Fruit fly (Drosophila melanogaster) whole organism, embryonic: ENCODE results near the gene CG16957.

Experiments
- ATbp ChIP-seq: fragments of 200-800 bp; sonication (Bioruptor generic); optimal IDR thresholded peaks from 2 replicates; lab custom pipeline; 2017; ENCODE audit warnings: missing biosample characterization, mild to moderate bottlenecking, missing genetic modification characterization, missing genetic modification reagents
- CG10209 ChIP-seq: fragments of 200-800 bp; sonication (Bioruptor generic); optimal IDR thresholded peaks from 3 replicates; lab custom pipeline; 2017; ENCODE audit warnings: missing biosample characterization, mild to moderate bottlenecking, missing genetic modification characterization, missing genetic modification reagents
- CG1024 ChIP-seq: fragments of 200-800 bp; sonication (Bioruptor generic); IDR thresholded peaks from 2 replicates; pipeline ENCODE4 v1.3.6; 2022; ENCODE audit warnings: missing biosample characterization, missing genetic modification characterization
- CG11696 ChIP-seq: fragments of 200-800 bp; sonication (Bioruptor generic); IDR thresholded peaks from 2 replicates; pipeline ENCODE4 v1.3.6; 2022; ENCODE audit warnings: missing biosample characterization, missing genetic modification characterization
- CG12769 ChIP-seq: fragments of 200-800 bp; sonication (Bioruptor generic); optimal IDR thresholded peaks from 2 replicates; lab custom pipeline; 2019; ENCODE audit warnings: missing biosample characterization, mild to moderate bottlenecking, missing genetic modification characterization, moderate library complexity
- CG16815 ChIP-seq: fragments of 200-800 bp; sonication (Bioruptor generic); optimal IDR thresholded peaks from 3 replicates; lab custom pipeline; 2017; ENCODE audit warnings: missing biosample characterization, mild to moderate bottlenecking, missing genetic modification characterization
- CG17186 ChIP-seq: fragments of 200-800 bp; sonication (Bioruptor generic); optimal IDR thresholded peaks from 3 replicates; lab custom pipeline; 2017; ENCODE audit warnings: missing biosample characterization, missing genetic modification reagents, missing genetic modification characterization
- CG17912 ChIP-seq: fragments of 200-800 bp; sonication (Bioruptor generic); optimal IDR thresholded peaks from 2 replicates; lab custom pipeline; 2018; ENCODE audit warnings: missing biosample characterization, mild to moderate bottlenecking, missing genetic modification characterization
- CG1832 ChIP-seq: fragments of 200-800 bp; sonication (Bioruptor generic); optimal IDR thresholded peaks from 2 replicates; lab custom pipeline; 2017; ENCODE audit warnings: missing biosample characterization, mild to moderate bottlenecking, missing genetic modification characterization, inconsistent platforms
- CG18476 ChIP-seq: fragments of 200-800 bp; sonication (Bioruptor generic); optimal IDR thresholded peaks from 2 replicates; lab custom pipeline; 2016; ENCODE audit warnings: missing biosample characterization, mild to moderate bottlenecking, missing genetic modification characterization
- CG4854 ChIP-seq: fragments of 200-800 bp; sonication (Bioruptor generic); optimal IDR thresholded peaks from 2 replicates; lab custom pipeline; 2016; ENCODE audit warnings: missing biosample characterization, missing genetic modification characterization, inconsistent platforms
- CG6689 ChIP-seq: fragments of 200-800 bp; sonication (Bioruptor generic); IDR thresholded peaks from 2 replicates; pipeline ENCODE4 v1.3.6; 2022; ENCODE audit warnings: missing biosample characterization, missing genetic modification characterization
- CG6813 ChIP-seq: fragments of 200-800 bp; sonication (Bioruptor generic); optimal IDR thresholded peaks from 2 replicates; lab custom pipeline; 2017; ENCODE audit warnings: missing biosample characterization, missing genetic modification characterization, mild to moderate bottlenecking, moderate library complexity, missing genetic modification reagents
- CG7372 ChIP-seq: fragments of 200-800 bp; sonication (Bioruptor generic); IDR thresholded peaks from 2 replicates; pipeline ENCODE4 v1.3.6; 2022; ENCODE audit warnings: missing biosample characterization, missing genetic modification characterization
- CG7839 ChIP-seq: fragments of 200-800 bp; sonication (Bioruptor generic); optimal IDR thresholded peaks from 3 replicates; lab custom pipeline; 2018; ENCODE audit warnings: missing biosample characterization, mild to moderate bottlenecking, missing genetic modification characterization, moderate library complexity
- CG7928 ChIP-seq: fragments of 200-800 bp; sonication (Bioruptor generic); optimal IDR thresholded peaks from 2 replicates; lab custom pipeline; 2017; ENCODE audit warnings: missing biosample characterization, mild to moderate bottlenecking, missing genetic modification characterization
- CG9437 ChIP-seq: fragments of 200-800 bp; sonication (Bioruptor generic); optimal IDR thresholded peaks from 2 replicates; lab custom pipeline; 2018; ENCODE audit warnings: missing biosample characterization, mild to moderate bottlenecking, missing genetic modification characterization
- CG9932 ChIP-seq: fragments of 200-800 bp; sonication (Bioruptor generic); IDR thresholded peaks from 2 replicates; pipeline ENCODE4 v1.3.6; 2022; ENCODE audit warnings: missing biosample characterization, missing genetic modification characterization
- Chrac-16 ChIP-seq: fragments of 200-800 bp; sonication (Bioruptor generic); optimal IDR thresholded peaks from 3 replicates; lab custom pipeline; 2016; ENCODE audit warnings: missing biosample characterization, missing genetic modification characterization
- Dref ChIP-seq: fragments of 200-800 bp; sonication (Bioruptor generic); IDR thresholded peaks from 2 replicates; pipeline ENCODE4 v1.3.6; 2022; ENCODE audit warnings: missing biosample characterization, missing genetic modification characterization
- HLH3B ChIP-seq: fragments of 200-800 bp; sonication (Bioruptor generic); IDR thresholded peaks from 2 replicates; pipeline ENCODE4 v1.3.6; 2022; ENCODE audit warnings: missing biosample characterization, missing genetic modification characterization
- HmgZ ChIP-seq: fragments of 200-800 bp; sonication (Bioruptor generic); optimal IDR thresholded peaks from 2 replicates; lab custom pipeline; 2018; ENCODE audit warnings: missing biosample characterization, mild to moderate bottlenecking, missing genetic modification characterization
- Hr39 ChIP-seq: fragments of >200 bp; optimal IDR thresholded peaks from 2 replicates; lab custom pipeline; 2017
- Mes4 ChIP-seq: fragments of 200-800 bp; sonication (Bioruptor generic); optimal IDR thresholded peaks from 2 replicates; lab custom pipeline; 2016; ENCODE audit warnings: missing biosample characterization, missing genetic modification characterization
- Neu2 ChIP-seq: fragments of 200-800 bp; sonication (Bioruptor generic); optimal IDR thresholded peaks from 3 replicates; lab custom pipeline; 2016; ENCODE audit warnings: missing biosample characterization, missing genetic modification characterization, borderline replicate concordance
- PHDP ChIP-seq: fragments of 200-800 bp; sonication (Bioruptor generic); optimal IDR thresholded peaks from 3 replicates; lab custom pipeline; 2018; ENCODE audit warnings: missing biosample characterization, mild to moderate bottlenecking, missing genetic modification characterization, moderate library complexity
- Sox100B ChIP-seq: fragments of 200-800 bp; sonication (Bioruptor generic); optimal IDR thresholded peaks from 3 replicates; lab custom pipeline; 2018; ENCODE audit warnings: missing biosample characterization, mild to moderate bottlenecking, missing genetic modification characterization
- Sry-β ChIP-seq: fragments of 200-800 bp; sonication (Bioruptor generic); optimal IDR thresholded peaks from 2 replicates; lab custom pipeline; 2018; ENCODE audit warnings: missing biosample characterization, mild to moderate bottlenecking, missing genetic modification characterization, moderate library complexity
- Ssrp ChIP-seq: fragments of 200-800 bp; sonication (Bioruptor generic); optimal IDR thresholded peaks from 2 replicates; lab custom pipeline; 2018; ENCODE audit warnings: missing biosample characterization, mild to moderate bottlenecking, missing genetic modification characterization, moderate library complexity
- ap ChIP-seq: fragments of 200-800 bp; sonication (Bioruptor generic); IDR thresholded peaks from 2 replicates; pipeline ENCODE4 v1.3.6; 2022; ENCODE audit warnings: missing biosample characterization, missing genetic modification characterization
- cato ChIP-seq: fragments of 200-800 bp; sonication (Bioruptor generic); optimal IDR thresholded peaks from 2 replicates; lab custom pipeline; 2016; ENCODE audit warnings: missing biosample characterization, missing genetic modification characterization, borderline replicate concordance
- caup ChIP-seq: fragments of 200-800 bp; sonication (Bioruptor generic); optimal IDR thresholded peaks from 3 replicates; lab custom pipeline; 2017; ENCODE audit warnings: missing biosample characterization, mild to moderate bottlenecking, missing genetic modification characterization, moderate library complexity; ENCODE audit not compliant: severe bottlenecking
- chif ChIP-seq, 2 experiments: fragments of 200-800 bp; sonication (Bioruptor generic); optimal IDR thresholded peaks; 3 replicates each; lab custom pipeline; 2016; ENCODE audit warnings: missing biosample characterization in 2 of 2, missing genetic modification characterization in 2 of 2
- dmrt11E ChIP-seq: fragments of 200-800 bp; sonication (Bioruptor generic); optimal IDR thresholded peaks from 3 replicates; lab custom pipeline; 2018; ENCODE audit warnings: missing biosample characterization, mild to moderate bottlenecking, missing genetic modification characterization, moderate library complexity
- esg ChIP-seq: fragments of 200-800 bp; sonication (Bioruptor generic); conservative IDR thresholded peaks from 2 replicates; pipeline ENCODE4 v1.3.6; 2022; ENCODE audit warnings: missing biosample characterization, missing genetic modification characterization
- hbn ChIP-seq: fragments of 200-800 bp; sonication (Bioruptor generic); IDR thresholded peaks from 2 replicates; pipeline ENCODE4 v1.3.6; 2022; ENCODE audit warnings: missing biosample characterization, missing genetic modification characterization; ENCODE audit not compliant: partially characterized antibody
- hth ChIP-seq: fragments of >200 bp; optimal IDR thresholded peaks from 2 replicates; lab custom pipeline; 2017; ENCODE audit warnings: inconsistent platforms
- insv ChIP-seq, 2 experiments: fragments of 200-800 bp; sonication (Bioruptor generic); optimal IDR thresholded peaks; 3 replicates each; lab custom pipeline; 2016 to 2018; ENCODE audit warnings: missing biosample characterization in 2 of 2, missing genetic modification characterization in 2 of 2
- knrl ChIP-seq: fragments of 200-800 bp; sonication (Bioruptor generic); IDR thresholded peaks from 3 replicates; pipeline ENCODE4 v1.3.6; 2022; ENCODE audit warnings: missing biosample characterization, missing genetic modification characterization; ENCODE audit not compliant: partially characterized antibody
- lov ChIP-seq, 2 experiments: fragments of 200-800 bp in 1 of 2; fragments of >200 bp in 1 of 2; sonication (Bioruptor generic) in 1 of 2; IDR thresholded peaks in 1 of 2; optimal IDR thresholded peaks in 1 of 2; 2 replicates in 1 of 2; 3 replicates in 1 of 2; pipeline versions ENCODE4 v1.3.6 to Lab custom; 2017 to 2022; ENCODE audit warnings: missing biosample characterization in 1 of 2, missing genetic modification characterization in 1 of 2
- odd ChIP-seq: fragments of 200-800 bp; sonication (Bioruptor generic); optimal IDR thresholded peaks from 2 replicates; lab custom pipeline; 2017; ENCODE audit warnings: missing biosample characterization, mild to moderate bottlenecking, missing genetic modification characterization
- psq ChIP-seq: fragments of 200-800 bp; sonication (Bioruptor generic); optimal IDR thresholded peaks from 2 replicates; lab custom pipeline; 2017; ENCODE audit warnings: missing biosample characterization, missing genetic modification characterization
- sens ChIP-seq: fragments of 200-800 bp; sonication (Bioruptor generic); peaks from one replicate; lab custom pipeline; 2016; ENCODE audit warnings: missing biosample characterization, missing genetic modification characterization
- so ChIP-seq: fragments of 200-800 bp; sonication (Bioruptor generic); IDR thresholded peaks from 3 replicates; pipeline ENCODE4 v1.3.6; 2022; ENCODE audit warnings: missing biosample characterization, missing genetic modification characterization
- stc ChIP-seq: fragments of 200-800 bp; sonication (Bioruptor generic); IDR thresholded peaks from 2 replicates; pipeline ENCODE4 v1.3.6; 2022; ENCODE audit warnings: missing biosample characterization, missing genetic modification characterization
- zen ChIP-seq: fragments of 200-800 bp; sonication (Bioruptor generic); optimal IDR thresholded peaks from 3 replicates; lab custom pipeline; 2018; ENCODE audit warnings: missing biosample characterization, mild to moderate bottlenecking, missing genetic modification characterization, moderate library complexity

CG16957 gene

dm6 chr2L:13398614-13399161 is 2.7 kb upstream of the CG16957 start, which contains the start of the genes CG10859 and CG7110 (continued):
- TF ChIP-seq CG6813 (peak; percentile 29), caup (peak; percentile 79), HmgZ (tag; lab: Kevin White, UChicago) (peak; percentile 46), CG12769 (tag; lab: Kevin White, UChicago) (no peak)

dm6 chr2L:13397393-13397792 is 1.4 kb upstream of the CG16957 start:
- no peak for TF ChIP-seq odd (GFP tag; lab: Kevin White, UChicago)
- TF ChIP-seq CG7928 (GFP tag; lab: Kevin White, UChicago), result no peak
- no peak for TF ChIP-seq insv (GFP tag; optimal IDR thresholded peaks at IDR 0.05; lab: Kevin White, UChicago)
- TF ChIP-seq CG17912 (GFP tag; lab: Kevin White, UChicago), result no peak
- no peak for TF ChIP-seq CG17186 (GFP tag; lab: Kevin White, UChicago)
- TF ChIP-seq sens (GFP tag; lab: Kevin White, UChicago), result no peak
- TF ChIP-seq Sox100B (GFP tag; lab: Kevin White, UChicago), result no peak
- TF ChIP-seq CG4854 (GFP tag; lab: Kevin White, UChicago), result no peak
- TF ChIP-seq dmrt11E (tag; lab: Kevin White, UChicago), result no peak

dm6 chr2L:13394903-13395302 is 1.1 kb downstream of the CG16957 start, which contains the start of gene RpL24:
RpL24 (minus strand) TSS chr2L:13395131.
- TF ChIP-seq psq, result peak; percentile 83
- no peak for TF ChIP-seq lov (optimal IDR thresholded peaks at IDR 0.05; lab: Kevin White, UChicago)
- peak; percentile 98 for TF ChIP-seq lov (GFP tag; IDR thresholded peaks at IDR 0.05; lab: Robert Waterston, UW)
- peak; percentile 91 for TF ChIP-seq PHDP
- peak; percentile 78 for TF ChIP-seq HLH3B
- no peak; the same call in 2 of the 3 replicates for TF ChIP-seq knrl (GFP tag; lab: Robert Waterston, UW)
- TF ChIP-seq hbn, result no peak
- no peak for TF ChIP-seq Hr39 (lab: Kevin White, UChicago)
- TF ChIP-seq Ssrp (tag; lab: Kevin White, UChicago), result peak; percentile 27
- TF ChIP-seq CG7839, result peak; percentile 86
- peak; percentile 75 for TF ChIP-seq CG9932 (GFP tag; lab: Robert Waterston, UW)
- TF ChIP-seq so (GFP tag; lab: Robert Waterston, UW), result peak; percentile 92; the same call in 2 of the 3 replicates
- peak; percentile 47 for TF ChIP-seq CG16815 (GFP tag; lab: Kevin White, UChicago)
- peak; percentile 77 for TF ChIP-seq zen (tag; lab: Kevin White, UChicago)
- TF ChIP-seq Sox100B (GFP tag; lab: Kevin White, UChicago), result peak; percentile 88
- TF ChIP-seq Neu2 (GFP tag; lab: Kevin White, UChicago), result no peak
- no peak for TF ChIP-seq CG1832
- peak; percentile 71 for TF ChIP-seq Chrac-16 (GFP tag; lab: Kevin White, UChicago)
- TF ChIP-seq cato (GFP tag; lab: Kevin White, UChicago), result peak; percentile 66
- TF ChIP-seq Sry-β (GFP tag; lab: Kevin White, UChicago), result peak; percentile 67
- peak; percentile 80 for TF ChIP-seq ap (GFP tag; lab: Robert Waterston, UW)
- TF ChIP-seq hth (lab: Kevin White, UChicago), result no peak
- TF ChIP-seq CG18476 (GFP tag; lab: Kevin White, UChicago), result peak; percentile 63
- TF ChIP-seq Dref (GFP tag; lab: Robert Waterston, UW), result peak; percentile 31; the same call in 1 of the 2 replicates
- no peak for TF ChIP-seq esg
- peak; percentile 91 for TF ChIP-seq CG10209
- peak; percentile 80 to 91 for TF ChIP-seq chif (GFP tag; optimal IDR thresholded peaks at IDR 0.05; lab: Kevin White, UChicago)
- TF ChIP-seq CG7372 (GFP tag; lab: Robert Waterston, UW), result peak; percentile 64; the same call in 1 of the 2 replicates
- TF ChIP-seq stc, result peak; percentile 88
- peak; percentile 75 for TF ChIP-seq CG9437 (GFP tag; lab: Kevin White, UChicago)
- TF ChIP-seq CG6689 (GFP tag; lab: Robert Waterston, UW), result peak; percentile 72
- TF ChIP-seq CG11696 (GFP tag; lab: Robert Waterston, UW), result peak; percentile 77
- TF ChIP-seq CG1024 (GFP tag; lab: Robert Waterston, UW), result peak; percentile 77
- peak; percentile 96 for TF ChIP-seq Mes4 (GFP tag; lab: Kevin White, UChicago)
- peak; percentile 92 for TF ChIP-seq ATbp (GFP tag; lab: Kevin White, UChicago)
